Worm (Caenorhabditis elegans) whole organism, mixed stage, embryonic: ENCODE results near the gene T05C7.9.

Source experiments
- M03D4.4 ChIP-seq: sonication (generic microtip); optimal IDR thresholded peaks from 2 replicates; lab custom pipeline; 2017; ENCODE audit warnings: mild to moderate bottlenecking, missing genetic modification characterization, missing compliant biosample characterization
- bed-3 ChIP-seq: fragments of 200-800 bp; sonication (Bioruptor generic); optimal IDR thresholded peaks from 3 replicates; lab custom pipeline; 2018; ENCODE audit warnings: mild to moderate bottlenecking, missing genetic modification characterization, moderate library complexity, missing compliant biosample characterization
- ceh-43 ChIP-seq: fragments of 200-800 bp; sonication (Bioruptor generic); optimal IDR thresholded peaks from 2 replicates; lab custom pipeline; 2018; ENCODE audit warnings: mild to moderate bottlenecking, missing genetic modification characterization, moderate library complexity, missing compliant biosample characterization
- ceh-83 ChIP-seq: fragments of 200-800 bp; sonication (Bioruptor generic); optimal IDR thresholded peaks from 2 replicates; lab custom pipeline; 2018; ENCODE audit warnings: mild to moderate bottlenecking, missing genetic modification characterization, missing compliant biosample characterization
- cnd-1 ChIP-seq: fragments of 200-800 bp; sonication (Bioruptor generic); optimal IDR thresholded peaks from 2 replicates; lab custom pipeline; 2018; ENCODE audit warnings: mild to moderate bottlenecking, missing genetic modification characterization, missing compliant biosample characterization
- drap-1 ChIP-seq: fragments of 200-800 bp; sonication (Bioruptor generic); optimal IDR thresholded peaks from 3 replicates; lab custom pipeline; 2018; ENCODE audit warnings: mild to moderate bottlenecking, missing genetic modification characterization, missing compliant biosample characterization
- elt-1 ChIP-seq: sonication (generic microtip); optimal IDR thresholded peaks from 2 replicates; lab custom pipeline; 2017; ENCODE audit warnings: missing genetic modification characterization, mild to moderate bottlenecking, missing compliant biosample characterization, antibody characterized with exemption, moderate library complexity, borderline replicate concordance; ENCODE audit not compliant: insufficient read depth
- lin-13 ChIP-seq: fragments of 150-350 bp; optimal IDR thresholded peaks from 2 replicates; lab custom pipeline; 2014; ENCODE audit warnings: missing biosample characterization, missing genetic modification characterization
- mls-2 ChIP-seq: sonication (generic microtip); optimal IDR thresholded peaks from 2 replicates; lab custom pipeline; 2016; ENCODE audit warnings: mild to moderate bottlenecking, missing genetic modification characterization, moderate library complexity, missing compliant biosample characterization
- nhr-76 ChIP-seq: sonication (generic microtip); optimal IDR thresholded peaks from 2 replicates; lab custom pipeline; 2017; ENCODE audit warnings: missing biosample characterization, missing genetic modification characterization
- sem-2 ChIP-seq: fragments of 200-800 bp; sonication (Bioruptor generic); optimal IDR thresholded peaks from 2 replicates; lab custom pipeline; 2018; ENCODE audit warnings: mild to moderate bottlenecking, missing genetic modification characterization, missing compliant biosample characterization
- sptf-1 ChIP-seq: sonication (generic microtip); optimal IDR thresholded peaks from 2 replicates; lab custom pipeline; 2017; ENCODE audit warnings: mild to moderate bottlenecking, missing genetic modification characterization, moderate library complexity, missing compliant biosample characterization
- unc-120 ChIP-seq: sonication (generic microtip); optimal IDR thresholded peaks from 2 replicates; lab custom pipeline; 2017; ENCODE audit warnings: missing genetic modification characterization, missing compliant biosample characterization; ENCODE audit not compliant: poor library complexity, severe bottlenecking
- unc-62 ChIP-seq: fragments of 150-350 bp; optimal IDR thresholded peaks from 2 replicates; lab custom pipeline; 2014; ENCODE audit warnings: missing biosample characterization, missing genetic modification reagents, missing genetic modification characterization
- zip-8 ChIP-seq: fragments of 150-350 bp; optimal IDR thresholded peaks from 2 replicates; lab custom pipeline; 2014; ENCODE audit warnings: missing biosample characterization, missing genetic modification characterization

Gene T05C7.9

ce11 chrIV:128525-128924 is 49.4 kb downstream of the T05C7.9 start:
- TF ChIP-seq elt-1, result no peak
- TF ChIP-seq drap-1, result peak; percentile 28
- no peak for TF ChIP-seq cnd-1 (tag; lab: Kevin White, UChicago)
- peak; percentile 50 for TF ChIP-seq M03D4.4 (tag; lab: Kevin White, UChicago)
- TF ChIP-seq sptf-1 (tag; lab: Kevin White, UChicago), result peak; percentile 70
- no peak for TF ChIP-seq unc-120 (tag; lab: Kevin White, UChicago)
- no peak for TF ChIP-seq lin-13 (tag; lab: Kevin White, UChicago)
- TF ChIP-seq zip-8 (tag; lab: Kevin White, UChicago), result no peak
- no peak for TF ChIP-seq unc-62 (GFP tag; lab: Kevin White, UChicago)
- no peak for TF ChIP-seq bed-3
- peak; percentile 60 for TF ChIP-seq mls-2 (tag; lab: Kevin White, UChicago)
- peak; percentile 2 for TF ChIP-seq sem-2 (GFP tag; lab: Kevin White, UChicago)
- TF ChIP-seq nhr-76 (tag; lab: Kevin White, UChicago), result no peak
- TF ChIP-seq ceh-43, result peak; percentile 32
- TF ChIP-seq ceh-83 (GFP tag; lab: Kevin White, UChicago), result peak; percentile 51
